Fruit fly (Drosophila melanogaster): ENCODE data around the gene Sema1a.
A peak's percentile ranks its signal among the peaks of the same experiment; 100 is the strongest.

Gene Sema1a

DNA sequence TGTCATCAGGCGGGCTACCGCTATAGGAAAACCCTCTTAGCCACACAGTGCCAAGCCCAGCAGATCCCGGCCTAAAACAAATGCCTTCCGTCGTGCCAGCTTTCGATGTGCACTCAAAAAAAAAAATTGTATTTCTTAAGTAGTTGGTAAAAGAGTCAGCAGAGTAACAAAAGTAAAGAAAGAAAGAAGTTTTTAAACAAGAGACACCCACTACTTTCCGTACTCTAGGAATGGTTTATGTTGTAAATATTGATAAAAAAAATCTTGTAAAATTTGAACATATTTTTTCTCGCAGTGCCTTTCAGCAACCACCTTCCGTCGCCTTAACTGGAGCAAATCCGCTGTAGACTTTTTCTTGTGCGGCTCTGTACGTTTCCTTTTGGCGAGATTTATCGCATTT lies 31.0 kb downstream of the Sema1a start (continued):
- TF ChIP-seq CG16779 (GFP tag; IDR thresholded peaks at IDR 0.05) (no peak), NC2β (GFP tag; optimal IDR thresholded peaks at IDR 0.05) (peak; percentile 20), Ada2b (GFP tag; IDR thresholded peaks at IDR 0.05) (no peak; the same call in 1 of the 2 replicates), Adf1 (GFP tag; IDR thresholded peaks at IDR 0.05) (no peak), fd96Cb (tag; optimal IDR thresholded peaks at IDR 0.05) (peak; percentile 34), aop (GFP tag; IDR thresholded peaks at IDR 0.05) (no peak), schlank (tag; optimal IDR thresholded peaks at IDR 0.05) (no peak), CG6791 (GFP tag; IDR thresholded peaks at IDR 0.05; ENCODE audit: partially characterized antibody) (no peak), CG13296 (GFP tag; optimal IDR thresholded peaks at IDR 0.05) (peak; percentile 34), chif (GFP tag; optimal IDR thresholded peaks at IDR 0.05) (peak in 1 of 2 experiments; percentile 46), CG6175 (GFP tag; IDR thresholded peaks at IDR 0.05) (no peak), sob (GFP tag; IDR thresholded peaks at IDR 0.05) (no peak), Hr3 (GFP tag; optimal IDR thresholded peaks at IDR 0.05) (peak; percentile 15), knrl (GFP tag; IDR thresholded peaks at IDR 0.05; ENCODE audit: partially characterized antibody) (no peak), dpn (GFP tag; optimal IDR thresholded peaks at IDR 0.05) (peak; percentile 29 to 36), CG11504 (tag; optimal IDR thresholded peaks at IDR 0.05) (peak; percentile 71), Drgx (GFP tag; IDR thresholded peaks at IDR 0.05) (no peak), Ravus (GFP tag; IDR thresholded peaks at IDR 0.05) (no peak), CG9609 (GFP tag; optimal IDR thresholded peaks at IDR 0.05) (peak; percentile 36), CG9932 (GFP tag; IDR thresholded peaks at IDR 0.05) (no peak), fd102C (GFP tag; optimal IDR thresholded peaks at IDR 0.05) (no peak), CG2678 (tag; optimal IDR thresholded peaks at IDR 0.05) (peak; percentile 66), sug (tag; optimal IDR thresholded peaks at IDR 0.05) (no peak), cato (GFP tag; optimal IDR thresholded peaks at IDR 0.05; ENCODE audit: borderline replicate concordance) (no peak), tio (GFP tag; optimal IDR thresholded peaks at IDR 0.05) (peak; percentile 14), onecut (GFP tag; IDR thresholded peaks at IDR 0.05) (no peak), Oli (tag; optimal IDR thresholded peaks at IDR 0.05) (peak; percentile 61), zfh1 (GFP tag; IDR thresholded peaks at IDR 0.05) (0 out of 3 replicates have a peak, but pooled peaks have one; percentile 48), CG14667 (GFP tag; IDR thresholded peaks at IDR 0.05) (no peak), CG17186 (GFP tag; optimal IDR thresholded peaks at IDR 0.05) (no peak), CG15696 (tag; optimal IDR thresholded peaks at IDR 0.05) (no peak), MTF-1 (GFP tag; optimal IDR thresholded peaks at IDR 0.05; ENCODE audit: borderline replicate concordance) (no peak), CG7556 (GFP tag; optimal IDR thresholded peaks at IDR 0.05) (peak; percentile 68), lola (GFP tag; optimal IDR thresholded peaks at IDR 0.05) (peak in 1 of 3 experiments; percentile 31), kay (GFP tag; optimal IDR thresholded peaks at IDR 0.05) (no peak), CG10209 (GFP tag; optimal IDR thresholded peaks at IDR 0.05) (peak; percentile 25), CG1832 (GFP tag; optimal IDR thresholded peaks at IDR 0.05) (no peak), CG13287 (GFP tag; IDR thresholded peaks at IDR 0.05; ENCODE audit: partially characterized antibody) (no peak), CG5245 (GFP tag; optimal IDR thresholded peaks at IDR 0.05) (peak; percentile 18), CG43689 (GFP tag; IDR thresholded peaks at IDR 0.05) (no peak), yki (optimal IDR thresholded peaks at IDR 0.05) (no peak), B-H1 (GFP tag; IDR thresholded peaks at IDR 0.05) (no peak), org-1 (GFP tag; optimal IDR thresholded peaks at IDR 0.05) (peak; percentile 6), sens (GFP tag) (peak; percentile 92), CG8281 (tag; optimal IDR thresholded peaks at IDR 0.05) (no peak), Sin3A (optimal IDR thresholded peaks at IDR 0.05) (no peak), CG5953 (GFP tag; IDR thresholded peaks at IDR 0.05) (no peak), Lpt (GFP tag; optimal IDR thresholded peaks at IDR 0.05) (no peak), abd-A (tag; optimal IDR thresholded peaks at IDR 0.05) (no peak), CG18476 (GFP tag; optimal IDR thresholded peaks at IDR 0.05) (peak; percentile 45), tx (GFP tag; optimal IDR thresholded peaks at IDR 0.05) (no peak), dm (GFP tag; optimal IDR thresholded peaks at IDR 0.05) (no peak)

All from whole organism, embryonic.